Worm (Caenorhabditis elegans) whole organism, L4 larva: ENCODE data around the gene K03B4.2.

ENCODE experiments used
- F26F4.8 ChIP-seq: fragments of 200-800 bp; sonication (Bioruptor generic); conservative IDR thresholded peaks from 2 replicates; pipeline ENCODE4 v1.3.6; 2022; ENCODE audit warnings: missing genetic modification characterization, missing compliant biosample characterization
- R02D3.7 ChIP-seq: fragments of 150-350 bp; sonication (generic microtip); optimal IDR thresholded peaks from 3 replicates; lab custom pipeline; 2014; ENCODE audit warnings: missing biosample characterization, missing genetic modification characterization
- T26A8.4 ChIP-seq: fragments of 200-800 bp; sonication (Bioruptor generic); IDR thresholded peaks from 2 replicates; pipeline ENCODE4 v1.3.6; 2022; ENCODE audit warnings: missing genetic modification characterization, missing compliant biosample characterization
- Y48G9A.11 ChIP-seq: fragments of 200-800 bp; sonication (Bioruptor generic); IDR thresholded peaks from 2 replicates; pipeline ENCODE4 v1.3.6; 2022; ENCODE audit warnings: missing genetic modification reagents, missing genetic modification characterization, missing compliant biosample characterization
- aha-1 ChIP-seq: fragments of 150-350 bp; peaks from one replicate; lab custom pipeline; 2014; ENCODE audit warnings: missing biosample characterization, missing genetic modification characterization
- ceh-32 ChIP-seq: sonication (generic microtip); optimal IDR thresholded peaks from 2 replicates; lab custom pipeline; 2016; ENCODE audit warnings: mild to moderate bottlenecking, missing genetic modification characterization, missing compliant biosample characterization; ENCODE audit not compliant: poor library complexity
- ctbp-1 ChIP-seq: fragments of 200-800 bp; sonication (Bioruptor generic); IDR thresholded peaks from 2 replicates; pipeline ENCODE4 v1.3.6; 2022; ENCODE audit warnings: missing genetic modification reagents, missing genetic modification characterization, missing compliant biosample characterization
- daf-12 ChIP-seq: fragments of 150-350 bp; optimal IDR thresholded peaks from 2 replicates; lab custom pipeline; 2014; ENCODE audit warnings: missing biosample characterization, missing genetic modification reagents, missing genetic modification characterization
- daf-16 ChIP-seq, 3 experiments: sonication (generic microtip); optimal IDR thresholded peaks; 2 replicates each; lab custom pipeline; 2016 to 2017; ENCODE audit warnings: missing genetic modification characterization in 3 of 3, missing genetic modification reagents in 3 of 3, mild to moderate bottlenecking in 2 of 3, missing compliant biosample characterization in 2 of 3, missing biosample characterization in 1 of 3, moderate library complexity in 1 of 3
- daf-19 ChIP-seq: fragments of 200-800 bp; sonication (Bioruptor generic); conservative IDR thresholded peaks from 2 replicates; pipeline ENCODE4 v1.3.6; 2022; ENCODE audit warnings: missing genetic modification characterization, missing compliant biosample characterization
- daf-8 ChIP-seq: fragments of 200-800 bp; sonication (Bioruptor generic); IDR thresholded peaks from 2 replicates; pipeline ENCODE4 v1.3.6; 2022; ENCODE audit warnings: missing genetic modification characterization, missing compliant biosample characterization
- dmd-8 ChIP-seq: fragments of 200-800 bp; sonication (Bioruptor generic); IDR thresholded peaks from 2 replicates; pipeline ENCODE4 v1.3.6; 2022; ENCODE audit warnings: missing genetic modification characterization, missing compliant biosample characterization
- dmd-9 ChIP-seq: fragments of 200-800 bp; sonication (Bioruptor generic); IDR thresholded peaks from 2 replicates; pipeline ENCODE4 v1.3.6; 2022; ENCODE audit warnings: missing genetic modification reagents, missing genetic modification characterization, missing compliant biosample characterization
- dpl-1 ChIP-seq: fragments of 150-350 bp; optimal IDR thresholded peaks from 2 replicates; lab custom pipeline; 2014; ENCODE audit warnings: missing biosample characterization, missing genetic modification reagents, missing genetic modification characterization
- duxl-1 ChIP-seq: sonication (generic microtip); optimal IDR thresholded peaks from 2 replicates; lab custom pipeline; 2016; ENCODE audit warnings: mild to moderate bottlenecking, missing genetic modification characterization, moderate library complexity, missing compliant biosample characterization; ENCODE audit not compliant: poor library complexity
- gei-8 ChIP-seq: fragments of 200-800 bp; sonication (Bioruptor generic); optimal IDR thresholded peaks from 2 replicates; lab custom pipeline; 2018; ENCODE audit warnings: mild to moderate bottlenecking, missing genetic modification characterization, missing compliant biosample characterization
- hif-1 ChIP-seq, 2 experiments: sonication (generic microtip); optimal IDR thresholded peaks; 2 replicates each; lab custom pipeline; 2016 to 2017; ENCODE audit warnings: missing compliant biosample characterization in 2 of 2, missing genetic modification characterization in 2 of 2, missing genetic modification reagents in 2 of 2, missing genotype in 2 of 2, mild to moderate bottlenecking in 1 of 2
- hlh-30 ChIP-seq: sonication (generic microtip); optimal IDR thresholded peaks from 2 replicates; lab custom pipeline; 2017; ENCODE audit warnings: antibody characterized with exemption, mild to moderate bottlenecking, missing genetic modification characterization, missing compliant biosample characterization; ENCODE audit not compliant: insufficient read depth
- lin-38 ChIP-seq: fragments of 200-800 bp; sonication (Bioruptor generic); IDR thresholded peaks from 2 replicates; pipeline ENCODE4 v1.3.6; 2022; ENCODE audit warnings: missing genetic modification reagents, missing genetic modification characterization, missing compliant biosample characterization
- lsy-2 ChIP-seq, 2 experiments: fragments of 150-350 bp in 1 of 2; sonication (generic microtip) in 1 of 2; optimal IDR thresholded peaks; 2 replicates each; lab custom pipeline; 2014 to 2017; ENCODE audit warnings: missing biosample characterization in 2 of 2, missing genetic modification characterization in 2 of 2
- mep-1 ChIP-seq: fragments of 150-350 bp; sonication (generic microtip); optimal IDR thresholded peaks from 3 replicates; lab custom pipeline; 2014; ENCODE audit warnings: missing biosample characterization, missing genetic modification characterization
- nhr-237 ChIP-seq: sonication (generic microtip); optimal IDR thresholded peaks from 2 replicates; lab custom pipeline; 2017; ENCODE audit warnings: missing biosample characterization, missing genetic modification characterization
- pha-4 ChIP-seq, 2 experiments: fragments of 150-350 bp in 1 of 2; fragments of 200-800 bp in 1 of 2; sonication (Bioruptor generic) in 1 of 2; IDR thresholded peaks in 1 of 2; optimal IDR thresholded peaks in 1 of 2; 2 replicates each; pipeline versions ENCODE4 v1.3.6 to Lab custom; 2014 to 2022; ENCODE audit warnings: missing genetic modification characterization in 2 of 2, missing genetic modification reagents in 2 of 2, missing biosample characterization in 1 of 2, missing compliant biosample characterization in 1 of 2
- set-16 ChIP-seq: fragments of 200-800 bp; sonication (Bioruptor generic); IDR thresholded peaks from 2 replicates; pipeline ENCODE4 v1.3.6; 2022; ENCODE audit warnings: missing genetic modification reagents, missing genetic modification characterization, missing compliant biosample characterization
- skn-1 ChIP-seq: fragments of 150-350 bp; optimal IDR thresholded peaks from 2 replicates; lab custom pipeline; 2014; ENCODE audit warnings: missing biosample characterization, missing genetic modification characterization
- unc-39 ChIP-seq: sonication (generic microtip); optimal IDR thresholded peaks from 2 replicates; lab custom pipeline; 2017; ENCODE audit warnings: missing biosample characterization, missing genetic modification characterization
- unc-62 ChIP-seq, 3 experiments: fragments of 150-350 bp in 1 of 3; sonication (generic microtip); optimal IDR thresholded peaks in 2 of 3; peaks in 1 of 3; 1 replicate in 1 of 3; 2 replicates in 2 of 3; lab custom pipeline; 2014 to 2017; ENCODE audit warnings: missing biosample characterization in 3 of 3, missing genetic modification characterization in 3 of 3, missing genetic modification reagents in 3 of 3, missing genotype in 1 of 3
- zfp-3 ChIP-seq: fragments of 200-800 bp; sonication (Bioruptor generic); conservative IDR thresholded peaks from 2 replicates; pipeline ENCODE4 v1.3.6; 2022; ENCODE audit warnings: missing genetic modification reagents, missing genetic modification characterization, missing compliant biosample characterization
- zip-11 ChIP-seq: fragments of 200-800 bp; sonication (Bioruptor generic); IDR thresholded peaks from 2 replicates; pipeline ENCODE4 v1.3.6; 2022; ENCODE audit warnings: missing genetic modification characterization, missing compliant biosample characterization

The K03B4.2 gene

DNA sequence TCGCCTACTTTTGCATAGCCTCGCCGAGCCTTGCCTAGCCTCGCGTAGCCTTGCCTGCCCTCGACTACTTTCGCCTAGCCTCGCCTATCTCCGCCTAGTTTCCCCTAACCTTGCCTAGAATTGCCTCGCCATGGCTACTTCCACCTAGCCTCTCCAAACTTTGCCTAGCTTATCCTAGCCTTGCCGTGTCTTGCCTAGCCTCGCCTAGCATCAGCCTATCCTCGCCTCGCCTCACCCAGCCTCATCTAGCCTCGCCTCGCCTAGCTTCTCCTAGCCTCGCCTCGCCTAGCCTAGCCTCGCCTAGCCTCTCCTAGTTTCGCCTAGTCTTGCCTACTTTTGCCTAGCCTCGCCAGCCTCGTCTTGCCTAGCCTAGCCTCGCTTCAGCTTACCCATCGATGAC lies 20.7 kb upstream of the K03B4.2 start:
- TF ChIP-seq dpl-1 = no peak
- TF ChIP-seq dmd-8 (GFP tag; lab: Robert Waterston, UW) = peak; percentile 45; the same call in 1 of the 2 replicates
- peak; percentile 80 for TF ChIP-seq set-16 (GFP tag; lab: Robert Waterston, UW)

DNA sequence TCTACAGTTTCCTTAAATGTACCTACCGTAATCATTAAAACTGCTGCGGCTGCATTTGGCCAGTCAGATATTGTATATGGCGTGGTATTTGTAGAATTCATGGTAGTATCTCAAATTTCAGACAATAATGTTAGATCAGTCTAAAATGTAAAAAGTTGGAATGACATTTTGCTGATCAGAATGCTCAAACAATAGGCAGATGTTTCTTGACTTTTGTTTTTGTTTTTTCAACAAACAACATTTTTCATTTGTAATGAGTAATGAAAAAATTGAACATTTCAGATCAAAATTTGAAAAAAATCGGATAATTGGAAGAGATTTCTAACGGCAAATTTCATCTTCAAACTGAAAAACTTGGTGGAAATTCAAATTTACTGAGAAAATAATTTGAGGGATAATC lies 19.2 kb upstream of the K03B4.2 start, which contains the start of gene srx-77:
Gene srx-77, minus strand, starts transcription at position 101 of the 400 bp plus-strand sequence.
- TF ChIP-seq R02D3.7 (tag; lab: Kevin White, UChicago) (no peak), hlh-30 (no peak), aha-1 (tag; lab: Kevin White, UChicago) (no peak), unc-39 (tag; lab: Kevin White, UChicago) (no peak)

DNA sequence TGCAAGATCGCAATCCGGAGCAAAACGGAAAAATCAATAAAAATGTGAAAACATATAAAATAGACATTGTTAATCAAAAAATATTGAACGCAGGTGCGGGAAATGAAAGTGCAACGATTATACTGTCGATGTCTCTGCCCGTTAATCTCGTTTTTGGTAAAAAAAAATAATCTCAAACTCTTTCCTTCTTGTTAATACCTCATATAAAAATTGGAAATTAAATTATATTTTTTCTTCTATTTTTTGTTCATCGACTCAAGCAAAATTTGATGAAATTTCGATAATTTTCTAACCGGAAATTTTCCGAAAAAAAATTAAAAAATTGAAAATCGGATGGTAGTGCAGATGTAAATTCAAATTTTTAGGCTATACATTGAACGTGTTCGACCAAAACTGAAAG lies 15.3 kb upstream of the K03B4.2 start, which contains the start of gene K03B4.9:
Gene K03B4.9, minus strand, starts transcription at position 101 of the 400 bp plus-strand sequence.
- TF ChIP-seq unc-62 (GFP tag; optimal IDR thresholded peaks at IDR 0.05 in 1 of 2; lab: Kevin White, UChicago) (no peak), unc-62 (tag; optimal IDR thresholded peaks at IDR 0.05; lab: Kevin White, UChicago) (no peak), daf-8 (GFP tag; lab: Robert Waterston, UW) (no peak), gei-8 (GFP tag; lab: Kevin White, UChicago) (no peak), skn-1 (no peak), zfp-3 (GFP tag; lab: Robert Waterston, UW) (no peak), ctbp-1 (GFP tag; lab: Robert Waterston, UW) (no peak), hlh-30 (no peak), F26F4.8 (GFP tag; lab: Robert Waterston, UW) (no peak), daf-16 (GFP tag; optimal IDR thresholded peaks at IDR 0.05; lab: Kevin White, UChicago) (no peak), daf-16 (tag; optimal IDR thresholded peaks at IDR 0.05; lab: Kevin White, UChicago) (no peak), zip-11 (GFP tag; lab: Robert Waterston, UW) (no peak), daf-19 (GFP tag; lab: Robert Waterston, UW) (no peak), hif-1 (tag; optimal IDR thresholded peaks at IDR 0.05; lab: Kevin White, UChicago) (no peak), daf-12 (tag; lab: Kevin White, UChicago) (no peak), nhr-237 (tag; lab: Kevin White, UChicago) (no peak), mep-1 (tag; lab: Kevin White, UChicago) (no peak), Y48G9A.11 (no peak), ceh-32 (tag; lab: Kevin White, UChicago) (no peak), lin-38 (no peak)

DNA sequence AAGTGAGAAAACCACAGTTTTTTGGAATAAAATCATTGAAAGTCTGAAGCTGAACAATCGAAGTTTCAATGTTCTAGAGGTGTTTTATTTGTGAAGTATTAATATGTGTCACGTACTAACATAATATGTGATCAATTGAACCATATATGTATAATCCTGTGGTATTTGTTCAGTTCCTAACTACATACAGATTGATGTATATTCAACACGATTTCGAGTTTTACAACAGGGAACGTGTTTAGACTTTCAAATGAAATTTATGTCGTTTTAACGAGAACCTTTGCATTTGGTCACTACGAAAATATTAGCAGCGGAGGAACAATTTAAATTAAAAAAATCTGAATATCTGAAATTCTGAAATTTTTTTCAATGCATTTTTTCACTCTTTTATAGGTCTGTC lies 13.3 kb upstream of the K03B4.2 start, which contains the start of gene K03B4.8:
Gene K03B4.8, minus strand, starts transcription at position 101 of the 400 bp plus-strand sequence.
- TF ChIP-seq ctbp-1 (GFP tag; lab: Robert Waterston, UW) = no peak
- no peak for TF ChIP-seq lsy-2 (tag; optimal IDR thresholded peaks at IDR 0.05; lab: Kevin White, UChicago)
- no peak for TF ChIP-seq T26A8.4 (GFP tag; lab: Robert Waterston, UW)

DNA sequence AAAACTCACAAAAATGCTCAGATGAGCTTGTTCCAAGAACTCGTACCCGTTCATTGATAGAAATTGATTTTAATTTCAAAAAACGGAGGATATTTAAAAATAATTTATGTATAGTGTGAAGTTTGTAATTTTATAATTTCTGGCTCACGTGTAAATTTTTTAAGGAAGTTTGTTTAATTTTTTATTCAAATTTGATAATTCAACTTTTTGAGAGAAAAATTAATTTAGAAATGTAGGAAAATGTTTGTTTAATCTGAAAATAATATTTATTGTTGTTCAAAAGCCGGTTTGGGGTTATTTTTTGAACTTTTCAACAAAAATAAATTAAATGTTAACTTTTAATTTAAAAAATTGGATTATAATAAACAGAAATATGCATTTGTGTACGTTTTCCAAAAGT lies 11.7 kb upstream of the K03B4.2 start, which contains the start of gene K03B4.6:
Gene K03B4.6, minus strand, starts transcription at position 101 of the 400 bp plus-strand sequence.
- TF ChIP-seq dpl-1 = no peak
- TF ChIP-seq dmd-9 (GFP tag; lab: Robert Waterston, UW) = no peak
- TF ChIP-seq lsy-2 (tag; optimal IDR thresholded peaks at IDR 0.05; lab: Kevin White, UChicago) = no peak

DNA sequence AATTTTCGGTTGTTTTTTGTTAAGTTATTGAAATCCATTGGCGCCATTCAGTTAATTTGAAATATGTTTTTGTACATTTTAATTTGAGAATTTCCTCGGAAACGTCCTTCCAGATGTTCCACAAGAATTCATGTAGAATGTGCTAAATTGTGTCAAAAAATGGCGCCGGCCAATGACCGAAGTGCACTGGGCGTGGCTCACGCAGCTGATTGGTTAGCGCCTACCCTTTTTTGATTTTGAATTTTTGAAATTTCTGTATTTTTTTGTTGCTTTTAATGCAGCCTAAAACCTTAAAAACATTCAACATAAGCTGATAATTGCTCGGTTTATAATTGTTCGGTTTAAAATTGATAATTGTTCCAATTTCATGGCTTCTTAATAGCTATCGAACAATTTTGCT lies 11.0 kb upstream of the K03B4.2 start:
- TF ChIP-seq duxl-1 = no peak
- no peak for TF ChIP-seq pha-4 (GFP tag; IDR thresholded peaks at IDR 0.05; lab: Robert Waterston, UW)
- TF ChIP-seq pha-4 (tag; optimal IDR thresholded peaks at IDR 0.05; lab: Kevin White, UChicago) = no peak
